Worm (Caenorhabditis elegans) whole organism, early embryonic: ENCODE data around the gene R107.2.
A peak's percentile ranks its signal among the peaks of the same experiment; 100 is the strongest.
"Not testable (repeated sequence)": the region's sequence is repeated elsewhere in the genome, so short reads cannot be mapped to it uniquely, and the experiment has no call there.

ENCODE experiments used
- B0310.2 ChIP-seq: sonication (generic microtip); optimal IDR thresholded peaks from 2 replicates; lab custom pipeline; 2016; ENCODE audit warnings: mild to moderate bottlenecking, missing genetic modification characterization, missing compliant biosample characterization
- F13C5.2 ChIP-seq: sonication (generic microtip); optimal IDR thresholded peaks from 2 replicates; lab custom pipeline; 2017; ENCODE audit warnings: mild to moderate bottlenecking, missing genetic modification characterization, inconsistent platforms, missing compliant biosample characterization
- aly-1 ChIP-seq: sonication (generic microtip); optimal IDR thresholded peaks from 2 replicates; lab custom pipeline; 2016; ENCODE audit warnings: missing genetic modification characterization, missing compliant biosample characterization
- ama-1 ChIP-seq: fragments of 150-350 bp; optimal IDR thresholded peaks from 2 replicates; lab custom pipeline; 2014
- ceh-13 ChIP-seq: fragments of 200-800 bp; sonication (Bioruptor generic); optimal IDR thresholded peaks from 2 replicates; lab custom pipeline; 2018; ENCODE audit warnings: mild to moderate bottlenecking, missing genetic modification characterization, missing compliant biosample characterization
- ceh-36 ChIP-seq: sonication (generic microtip); optimal IDR thresholded peaks from 2 replicates; lab custom pipeline; 2016; ENCODE audit warnings: missing genetic modification characterization, inconsistent platforms, missing compliant biosample characterization
- ets-7 ChIP-seq: sonication (generic microtip); optimal IDR thresholded peaks from 2 replicates; lab custom pipeline; 2016; ENCODE audit warnings: missing genotype, missing genetic modification characterization, missing compliant biosample characterization
- flt-1 ChIP-seq: fragments of 200-800 bp; sonication (Bioruptor generic); IDR thresholded peaks from 2 replicates; pipeline ENCODE4 v1.3.6; 2022; ENCODE audit warnings: missing genetic modification characterization, missing compliant biosample characterization
- hmbx-1 ChIP-seq: sonication (generic microtip); optimal IDR thresholded peaks from 2 replicates; lab custom pipeline; 2016; ENCODE audit warnings: mild to moderate bottlenecking, missing genetic modification characterization, missing compliant biosample characterization
- hmg-4 ChIP-seq: fragments of 200-800 bp; sonication (Bioruptor generic); optimal IDR thresholded peaks from 2 replicates; lab custom pipeline; 2018; ENCODE audit warnings: mild to moderate bottlenecking, missing genetic modification characterization, missing compliant biosample characterization
- hnd-1 ChIP-seq: sonication (generic microtip); optimal IDR thresholded peaks from 2 replicates; lab custom pipeline; 2016; ENCODE audit warnings: missing genetic modification characterization, missing compliant biosample characterization
- pes-1 ChIP-seq: fragments of 200-800 bp; sonication (Bioruptor generic); IDR thresholded peaks from 2 replicates; pipeline ENCODE4 v1.3.6; 2022; ENCODE audit warnings: missing genetic modification reagents, missing genetic modification characterization, missing compliant biosample characterization
- scrt-1 ChIP-seq: fragments of 200-800 bp; sonication (Bioruptor generic); IDR thresholded peaks from 2 replicates; pipeline ENCODE4 v1.3.6; 2022; ENCODE audit warnings: missing genetic modification characterization, missing compliant biosample characterization
- sea-1 ChIP-seq: fragments of 200-800 bp; sonication (Bioruptor generic); conservative IDR thresholded peaks from 2 replicates; pipeline ENCODE4 v1.3.6; 2022; ENCODE audit warnings: missing genetic modification characterization, missing compliant biosample characterization
- tbx-11 ChIP-seq: fragments of 200-800 bp; sonication (Bioruptor generic); IDR thresholded peaks from 2 replicates; pipeline ENCODE4 v1.3.6; 2022; ENCODE audit warnings: missing genetic modification characterization, missing compliant biosample characterization
- tbx-37 ChIP-seq: fragments of 200-800 bp; sonication (Bioruptor generic); conservative IDR thresholded peaks from 2 replicates; pipeline ENCODE4 v1.3.6; 2022; ENCODE audit warnings: missing genetic modification reagents, missing genetic modification characterization, missing compliant biosample characterization
- tra-4 ChIP-seq: sonication (generic microtip); optimal IDR thresholded peaks from 2 replicates; lab custom pipeline; 2017; ENCODE audit warnings: missing genetic modification characterization, missing compliant biosample characterization

The R107.2 gene

ce11 chrIII:9022535-9022934, 23.2 kb downstream of the R107.2 start, which contains the start of gene F59B2.14:
TSS of gene F59B2.14 (minus strand) at chrIII:9022635.
- TF ChIP-seq flt-1 (GFP tag; lab: Robert Waterston, UW) (no peak), sea-1 (GFP tag; lab: Robert Waterston, UW) (no peak), ama-1 (lab: Kevin White, UChicago) (no peak), hnd-1 (tag; lab: Kevin White, UChicago) (no peak), tbx-11 (GFP tag; lab: Robert Waterston, UW) (no peak), tra-4 (tag; lab: Kevin White, UChicago) (no peak), aly-1 (tag; lab: Kevin White, UChicago) (no peak), pes-1 (no peak), B0310.2 (tag; lab: Kevin White, UChicago) (no peak), ceh-36 (tag; lab: Kevin White, UChicago) (no peak), tbx-37 (no peak), hmbx-1 (tag; lab: Kevin White, UChicago) (no peak), scrt-1 (GFP tag; lab: Robert Waterston, UW) (no peak)

ce11 chrIII:9017181-9017651, 28.5 kb downstream of the R107.2 start, which contains the start of gene F59B2.12:
TSS of gene F59B2.12 (plus strand) at chrIII:9017601.
- TF ChIP-seq scrt-1 (GFP tag; lab: Robert Waterston, UW) = no peak
- no peak for TF ChIP-seq sea-1 (GFP tag; lab: Robert Waterston, UW)
- TF ChIP-seq tra-4 (tag; lab: Kevin White, UChicago) = no peak
- TF ChIP-seq ceh-13 (GFP tag; lab: Kevin White, UChicago) = no peak
- no peak for TF ChIP-seq hmbx-1 (tag; lab: Kevin White, UChicago)

- no peak for TF ChIP-seq hmg-4 (GFP tag; lab: Kevin White, UChicago)
Measured at ce11 chrIII:9012309-9012708, 33.4 kb downstream of the R107.2 start, which contains the start of gene F59B2.9. TSS of gene F59B2.9 (minus strand) at chrIII:9012409.

ce11 chrIII:9010047-9010446, 35.7 kb downstream of the R107.2 start, which contains the start of gene F59B2.8:
TSS of gene F59B2.8 (minus strand) at chrIII:9010197.
- TF ChIP-seq hmbx-1 (tag; lab: Kevin White, UChicago) (no peak), B0310.2 (tag; lab: Kevin White, UChicago) (no peak), sea-1 (GFP tag; lab: Robert Waterston, UW) (no peak)

ce11 chrIII:9007183-9007582, 38.6 kb downstream of the R107.2 start:
- TF ChIP-seq B0310.2 (tag; lab: Kevin White, UChicago) (no peak), hmg-4 (GFP tag; lab: Kevin White, UChicago) (peak; percentile 22), scrt-1 (GFP tag; lab: Robert Waterston, UW) (no peak), ceh-36 (tag; lab: Kevin White, UChicago) (no peak)

- TF ChIP-seq ama-1 (lab: Kevin White, UChicago); ceh-13 (GFP tag; lab: Kevin White, UChicago); tbx-37: not testable (repeated sequence)
Measured at ce11 chrIII:9005905-9006372, 39.8 kb downstream of the R107.2 start, which contains the start of gene rab-6.1. TSS of gene rab-6.1 (minus strand) at chrIII:9005955.

ce11 chrIII:9004658-9005057, 41.1 kb downstream of the R107.2 start:
- no peak for TF ChIP-seq flt-1 (GFP tag; lab: Robert Waterston, UW)
- no peak for TF ChIP-seq F13C5.2 (tag; lab: Kevin White, UChicago)
- TF ChIP-seq ets-7 = no peak
- no peak for TF ChIP-seq tbx-11 (GFP tag; lab: Robert Waterston, UW)
- no peak for TF ChIP-seq hmbx-1 (tag; lab: Kevin White, UChicago)
- TF ChIP-seq aly-1 (tag; lab: Kevin White, UChicago) = no peak
- no peak for TF ChIP-seq ama-1 (lab: Kevin White, UChicago)
- TF ChIP-seq pes-1 = no peak
- TF ChIP-seq tra-4 (tag; lab: Kevin White, UChicago) = no peak
- TF ChIP-seq hnd-1 (tag; lab: Kevin White, UChicago) = no peak
- no peak for TF ChIP-seq ceh-36 (tag; lab: Kevin White, UChicago)
- TF ChIP-seq ceh-13 (GFP tag; lab: Kevin White, UChicago) = no peak
- no peak for TF ChIP-seq B0310.2 (tag; lab: Kevin White, UChicago)
- TF ChIP-seq scrt-1 (GFP tag; lab: Robert Waterston, UW) = no peak
- no peak for TF ChIP-seq hmg-4 (GFP tag; lab: Kevin White, UChicago)
- TF ChIP-seq sea-1 (GFP tag; lab: Robert Waterston, UW) = no peak
- TF ChIP-seq tbx-37 = no peak

- TF ChIP-seq tbx-11 (GFP tag; lab: Robert Waterston, UW) (no peak), hmbx-1 (tag; lab: Kevin White, UChicago) (no peak), B0310.2 (tag; lab: Kevin White, UChicago) (no peak), hnd-1 (tag; lab: Kevin White, UChicago) (no peak), flt-1 (GFP tag; lab: Robert Waterston, UW) (no peak), F13C5.2 (tag; lab: Kevin White, UChicago) (no peak), ceh-13 (GFP tag; lab: Kevin White, UChicago) (no peak), sea-1 (GFP tag; lab: Robert Waterston, UW) (no peak), ceh-36 (tag; lab: Kevin White, UChicago) (no peak), aly-1 (tag; lab: Kevin White, UChicago) (no peak), tbx-37 (no peak), tra-4 (tag; lab: Kevin White, UChicago) (no peak), hmg-4 (GFP tag; lab: Kevin White, UChicago) (no peak), pes-1 (no peak), ets-7 (no peak), ama-1 (lab: Kevin White, UChicago) (no peak), scrt-1 (GFP tag; lab: Robert Waterston, UW) (no peak)
Measured at ce11 chrIII:9002545-9002944, 43.2 kb downstream of the R107.2 start, which contains the start of the genes F59B2.15 and zif-1. TSS of gene F59B2.15 (minus strand) at chrIII:9002645. TSS of gene zif-1 (plus strand) at chrIII:9002779.
